Fruit fly (Drosophila melanogaster): ENCODE data around the gene sn.
A peak's percentile ranks its signal among the peaks of the same experiment; 100 is the strongest.

The sn gene

DNA sequence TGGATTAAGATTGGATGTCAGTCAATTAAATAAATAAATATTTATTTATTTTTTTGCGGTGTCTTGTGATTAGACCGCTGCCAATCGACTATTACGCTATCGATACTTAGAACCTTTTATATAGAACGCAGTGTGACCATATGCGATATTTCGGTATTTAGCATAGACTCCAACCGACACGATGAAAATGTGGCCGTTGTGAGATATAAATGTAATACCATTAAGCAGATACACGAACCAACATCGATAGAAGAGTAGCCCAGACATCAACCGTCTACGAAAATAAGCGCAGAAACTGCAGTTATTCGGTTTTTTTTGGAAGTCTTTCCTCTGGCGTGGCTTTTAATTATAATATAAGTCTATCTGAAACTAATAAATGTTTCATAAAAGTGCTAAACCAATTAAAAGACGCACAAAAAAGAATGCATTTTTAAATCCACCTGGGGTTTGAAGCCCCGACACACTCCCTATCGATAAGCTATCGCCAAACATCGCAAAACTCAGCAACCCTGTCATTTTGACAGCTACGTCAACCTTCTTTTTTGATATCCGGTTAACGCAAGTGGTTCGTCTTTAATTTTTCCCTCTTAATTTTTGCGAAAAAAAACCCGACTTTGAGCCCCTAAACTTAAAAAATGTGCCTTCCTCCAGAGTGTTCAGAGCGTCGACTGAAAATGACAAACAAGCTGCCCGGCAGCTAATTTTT is 30.5 kb upstream of the sn start, which contains the start of the genes Dhdds and RpS14a (continued):
- TF ChIP-seq Stat92E (GFP tag; optimal IDR thresholded peaks at IDR 0.05) (peak in 1 of 3 experiments; percentile 44), so (GFP tag; IDR thresholded peaks at IDR 0.05) (no peak), danr (GFP tag; IDR thresholded peaks at IDR 0.05) (no peak), Vsx1 (GFP tag; optimal IDR thresholded peaks at IDR 0.05) (peak; percentile 54), hkb (optimal IDR thresholded peaks at IDR 0.05) (peak; percentile 95), hkb (GFP tag; IDR thresholded peaks at IDR 0.05) (peak; percentile 46; the same call in 1 of the 2 replicates), CG12744 (GFP tag; optimal IDR thresholded peaks at IDR 0.05) (no peak), wek (GFP tag; optimal IDR thresholded peaks at IDR 0.05) (peak; percentile 17), CG8924 (tag; optimal IDR thresholded peaks at IDR 0.05) (peak; percentile 49), lab (GFP tag; optimal IDR thresholded peaks at IDR 0.05) (peak; percentile 80), otp (GFP tag; IDR thresholded peaks at IDR 0.05) (peak; percentile 39; the same call in 1 of the 3 replicates), Dref (GFP tag; IDR thresholded peaks at IDR 0.05) (peak; percentile 73), Nf-YA (GFP tag; IDR thresholded peaks at IDR 0.05) (0 out of 2 replicates have a peak, but pooled peaks have one; percentile 17), sens-2 (GFP tag; IDR thresholded peaks at IDR 0.05) (0 out of 2 replicates have a peak, but pooled peaks have one; percentile 19), al (GFP tag; IDR thresholded peaks at IDR 0.05) (no peak), insv (GFP tag; optimal IDR thresholded peaks at IDR 0.05) (peak in 1 of 2 experiments; percentile 67), CG18262 (tag; optimal IDR thresholded peaks at IDR 0.05) (peak; percentile 54), eyg (GFP tag; optimal IDR thresholded peaks at IDR 0.05) (peak; percentile 50), CG30403 (GFP tag; optimal IDR thresholded peaks at IDR 0.05) (peak; percentile 61), CG1603 (tag; optimal IDR thresholded peaks at IDR 0.05) (peak; percentile 40), NC2α (GFP tag; optimal IDR thresholded peaks at IDR 0.05) (peak; percentile 32), pan (optimal IDR thresholded peaks at IDR 0.05) (no peak), pan (GFP tag; optimal IDR thresholded peaks at IDR 0.05 in 1 of 2, IDR thresholded peaks at IDR 0.05 in 1 of 2) (peak in 1 of 2 experiments; percentile 26), cad (GFP tag; optimal IDR thresholded peaks at IDR 0.05) (no peak), Kr (GFP tag; optimal IDR thresholded peaks at IDR 0.05) (no peak), crc (GFP tag; optimal IDR thresholded peaks at IDR 0.05) (no peak), Hmr (GFP tag; optimal IDR thresholded peaks at IDR 0.05) (peak; percentile 83), gem (tag; optimal IDR thresholded peaks at IDR 0.05) (peak; percentile 36), trem (tag; optimal IDR thresholded peaks at IDR 0.05) (peak; percentile 74), tna (GFP tag; IDR thresholded peaks at IDR 0.05; ENCODE audit: partially characterized antibody) (peak; percentile 35; the same call in 1 of the 2 replicates), vnd (GFP tag; IDR thresholded peaks at IDR 0.05; ENCODE audit: partially characterized antibody) (peak; percentile 75), CG17612 (GFP tag; IDR thresholded peaks at IDR 0.05) (no peak), Chrac-16 (GFP tag; optimal IDR thresholded peaks at IDR 0.05) (peak; percentile 10), CG1233 (GFP tag; optimal IDR thresholded peaks at IDR 0.05) (peak; percentile 59), CG12299 (tag; optimal IDR thresholded peaks at IDR 0.05) (no peak), CG12219 (GFP tag; optimal IDR thresholded peaks at IDR 0.05) (peak; percentile 28), unc-4 (GFP tag; IDR thresholded peaks at IDR 0.05; ENCODE audit: partially characterized antibody) (peak; percentile 71), Scr (GFP tag; IDR thresholded peaks at IDR 0.05; ENCODE audit: partially characterized antibody) (peak; percentile 88), CG14014 (GFP tag; IDR thresholded peaks at IDR 0.05) (peak; percentile 10; the same call in 1 of the 2 replicates), CG7786 (GFP tag; optimal IDR thresholded peaks at IDR 0.05) (peak; percentile 25), CG10147 (GFP tag; optimal IDR thresholded peaks at IDR 0.05) (peak; percentile 72), tx (GFP tag; optimal IDR thresholded peaks at IDR 0.05) (no peak), Sry-β (GFP tag; optimal IDR thresholded peaks at IDR 0.05) (no peak), Sin3A (optimal IDR thresholded peaks at IDR 0.05) (peak; percentile 100), Rfx (GFP tag; IDR thresholded peaks at IDR 0.05) (peak; percentile 53), CG6272 (GFP tag; IDR thresholded peaks at IDR 0.05) (0 out of 2 replicates have a peak, but pooled peaks have one; percentile 13), nau (GFP tag; optimal IDR thresholded peaks at IDR 0.05) (peak; percentile 75), Dfd (GFP tag; optimal IDR thresholded peaks at IDR 0.05) (no peak), CG42726 (GFP tag; IDR thresholded peaks at IDR 0.05; ENCODE audit: partially characterized antibody) (0 out of 2 replicates have a peak, but pooled peaks have one; percentile 31)

All from whole organism, embryonic.